Worm (Caenorhabditis elegans) whole organism, late embryonic: Measurements from ENCODE around the gene C26D10.7.

Source experiments
- ceh-2 ChIP-seq: sonication (generic microtip); optimal IDR thresholded peaks from 2 replicates; lab custom pipeline; 2016; ENCODE audit warnings: missing genotype, missing genetic modification characterization, missing compliant biosample characterization
- ets-4 ChIP-seq: sonication (generic microtip); optimal IDR thresholded peaks from 2 replicates; lab custom pipeline; 2016; ENCODE audit warnings: missing genetic modification characterization, missing compliant biosample characterization
- fkh-10 ChIP-seq: fragments of 150-350 bp; optimal IDR thresholded peaks from 2 replicates; lab custom pipeline; 2014; ENCODE audit warnings: missing biosample characterization, missing genetic modification reagents, missing genetic modification characterization
- hlh-30 ChIP-seq: sonication (generic microtip); optimal IDR thresholded peaks from 2 replicates; lab custom pipeline; 2017; ENCODE audit warnings: antibody characterized with exemption, missing genetic modification characterization, missing compliant biosample characterization; ENCODE audit not compliant: insufficient read depth
- unc-55 ChIP-seq: sonication (generic microtip); optimal IDR thresholded peaks from 2 replicates; lab custom pipeline; 2017; ENCODE audit warnings: missing biosample characterization, missing genetic modification reagents, missing genetic modification characterization
- unc-86 ChIP-seq: sonication (generic microtip); optimal IDR thresholded peaks from 2 replicates; lab custom pipeline; 2016; ENCODE audit warnings: missing genetic modification characterization, missing compliant biosample characterization

ce11 chrII:8358466-8358865 lies 24.7 kb downstream of the C26D10.7 start:
- no peak for TF ChIP-seq fkh-10 (GFP tag; lab: Kevin White, UChicago)
- no peak for TF ChIP-seq ets-4 (tag; lab: Kevin White, UChicago)
- TF ChIP-seq hlh-30 (tag; lab: Kevin White, UChicago), result no peak
- no peak for TF ChIP-seq ceh-2 (tag; lab: Kevin White, UChicago)
- no peak for TF ChIP-seq unc-86 (tag; lab: Kevin White, UChicago)
- TF ChIP-seq unc-55 (GFP tag; lab: Kevin White, UChicago), result no peak
